Fruit fly (Drosophila melanogaster) whole organism, pupa: ENCODE measurements around the gene CaMKII.

Experiments
- CG10348 ChIP-seq: fragments of 200-800 bp; sonication (Bioruptor generic); IDR thresholded peaks from 2 replicates; pipeline ENCODE4 v1.3.6; 2022; ENCODE audit warnings: missing biosample characterization, missing genetic modification characterization
- CG13204 ChIP-seq: fragments of 200-800 bp; sonication (Bioruptor generic); optimal IDR thresholded peaks from 2 replicates; lab custom pipeline; 2018; ENCODE audit warnings: missing biosample characterization, mild to moderate bottlenecking, missing genetic modification characterization, moderate library complexity
- CG15710 ChIP-seq: fragments of 200-800 bp; sonication (Bioruptor generic); optimal IDR thresholded peaks from 2 replicates; lab custom pipeline; 2018; ENCODE audit warnings: missing biosample characterization, mild to moderate bottlenecking, missing genetic modification characterization, moderate library complexity
- CG17806 ChIP-seq: fragments of 200-800 bp; sonication (Bioruptor generic); optimal IDR thresholded peaks from 2 replicates; lab custom pipeline; 2018; ENCODE audit warnings: missing biosample characterization, mild to moderate bottlenecking, missing genetic modification characterization, moderate library complexity
- CG32121 ChIP-seq: fragments of 200-800 bp; sonication (Bioruptor generic); IDR thresholded peaks from 2 replicates; pipeline ENCODE4 v1.3.6; 2022; ENCODE audit warnings: missing biosample characterization, missing genetic modification characterization
- CG8159 ChIP-seq: fragments of 200-800 bp; sonication (Bioruptor generic); optimal IDR thresholded peaks from 3 replicates; lab custom pipeline; 2018; ENCODE audit warnings: missing biosample characterization, mild to moderate bottlenecking, missing genetic modification characterization, moderate library complexity
- CG9948 ChIP-seq: fragments of 200-800 bp; sonication (Bioruptor generic); optimal IDR thresholded peaks from 2 replicates; lab custom pipeline; 2018; ENCODE audit warnings: missing biosample characterization, mild to moderate bottlenecking, missing genetic modification characterization, moderate library complexity
- D1 ChIP-seq: fragments of 200-800 bp; sonication (Bioruptor generic); optimal IDR thresholded peaks from 2 replicates; lab custom pipeline; 2018; ENCODE audit warnings: missing biosample characterization, mild to moderate bottlenecking, missing genetic modification characterization, moderate library complexity
- EcR ChIP-seq: fragments of 200-800 bp; sonication (Bioruptor generic); optimal IDR thresholded peaks from 3 replicates; lab custom pipeline; 2019; ENCODE audit warnings: missing biosample characterization, missing genetic modification characterization, mild to moderate bottlenecking, moderate library complexity, missing genetic modification reagents
- Ets98B ChIP-seq: fragments of 200-800 bp; sonication (Bioruptor generic); IDR thresholded peaks from 2 replicates; pipeline ENCODE4 v1.3.6; 2022; ENCODE audit warnings: missing biosample characterization, missing genetic modification characterization
- Pif1B ChIP-seq: fragments of 200-800 bp; sonication (Bioruptor generic); optimal IDR thresholded peaks from 3 replicates; lab custom pipeline; 2016; ENCODE audit warnings: missing biosample characterization, missing genetic modification characterization
- Snoo ChIP-seq: fragments of 200-800 bp; sonication (Bioruptor generic); optimal IDR thresholded peaks from 3 replicates; lab custom pipeline; 2017; ENCODE audit warnings: missing biosample characterization, mild to moderate bottlenecking, missing genetic modification characterization, inconsistent platforms
- fd96Ca ChIP-seq: fragments of 200-800 bp; sonication (Bioruptor generic); IDR thresholded peaks from 3 replicates; pipeline ENCODE4 v1.3.6; 2022; ENCODE audit warnings: missing biosample characterization, missing genetic modification characterization
- rn ChIP-seq: fragments of 200-800 bp; sonication (Bioruptor generic); IDR thresholded peaks from 2 replicates; pipeline ENCODE4 v1.3.6; 2022; ENCODE audit warnings: missing biosample characterization, missing genetic modification characterization

DNA sequence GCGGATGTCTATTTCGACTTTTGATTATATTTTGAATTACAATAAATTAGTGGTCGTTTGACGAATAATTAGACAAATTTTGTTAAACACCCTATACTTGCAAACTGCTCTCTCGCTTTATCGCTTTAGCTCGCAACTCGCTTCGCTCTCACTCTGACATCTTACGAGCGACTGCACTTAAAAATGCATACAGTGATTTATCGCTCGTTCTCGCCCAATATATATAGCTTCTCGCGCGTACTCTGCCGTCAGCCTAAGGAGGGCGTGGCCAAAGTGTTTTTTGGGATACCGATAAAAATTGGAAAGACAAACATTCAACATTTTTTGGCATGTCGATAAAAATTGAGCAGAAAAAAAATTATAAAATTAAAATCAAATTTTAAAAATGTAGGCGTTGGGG lies 45.1 kb downstream of the CaMKII start:
- TF ChIP-seq CG15710 (tag; lab: Kevin White, UChicago) = no peak
- TF ChIP-seq Ets98B (GFP tag; lab: Robert Waterston, UW) = no peak
- TF ChIP-seq D1 (tag; lab: Kevin White, UChicago) = no peak
- TF ChIP-seq CG9948 (tag; lab: Kevin White, UChicago) = no peak
- TF ChIP-seq fd96Ca (GFP tag; lab: Robert Waterston, UW) = no peak
- no peak for TF ChIP-seq EcR (GFP tag; lab: Kevin White, UChicago)
- no peak for TF ChIP-seq Pif1B (GFP tag; lab: Kevin White, UChicago)
- TF ChIP-seq CG17806 = no peak
- no peak for TF ChIP-seq CG13204 (GFP tag; lab: Kevin White, UChicago)
- TF ChIP-seq CG32121 (GFP tag; lab: Robert Waterston, UW) = no peak
- no peak for TF ChIP-seq rn (GFP tag; lab: Robert Waterston, UW)
- TF ChIP-seq Snoo (tag; lab: Kevin White, UChicago) = no peak
- no peak for TF ChIP-seq CG10348 (GFP tag; lab: Robert Waterston, UW)
- no peak for TF ChIP-seq CG8159 (tag; lab: Kevin White, UChicago)
